Worm (Caenorhabditis elegans): Measurements from ENCODE around the gene glc-4.
A peak's percentile ranks its signal among the peaks of the same experiment; 100 is the strongest.

Gene glc-4

ce11 chrII:7210187-7210586, 35.4 kb upstream of the glc-4 start, which contains the start of gene E04F6.15:
Gene E04F6.15, minus strand, starts transcription at chrII:7210287.
- TF ChIP-seq efl-1 (GFP tag; optimal IDR thresholded peaks at IDR 0.05) (no peak), ceh-40 (GFP tag; IDR thresholded peaks at IDR 0.05) (no peak), sptf-2 (GFP tag; optimal IDR thresholded peaks at IDR 0.05) (no peak), ceh-100 (GFP tag; IDR thresholded peaks at IDR 0.05) (no peak), attf-3 (GFP tag; conservative IDR thresholded peaks at IDR 0.05) (no peak), lag-1 (GFP tag; IDR thresholded peaks at IDR 0.05) (no peak), nfya-2 (GFP tag; IDR thresholded peaks at IDR 0.05) (no peak), K11D2.4 (GFP tag; IDR thresholded peaks at IDR 0.05) (no peak), tbx-9 (tag; optimal IDR thresholded peaks at IDR 0.05; ENCODE audit: borderline replicate concordance) (no peak), ccch-3 (GFP tag; optimal IDR thresholded peaks at IDR 0.05) (no peak), snpc-4 (GFP tag; optimal IDR thresholded peaks at IDR 0.05) (no peak), snpc-4 (tag; optimal IDR thresholded peaks at IDR 0.05) (no peak), lsl-1 (GFP tag; optimal IDR thresholded peaks at IDR 0.05) (no peak), Y79H2A.3 (GFP tag; conservative IDR thresholded peaks at IDR 0.05) (no peak), F37B4.10 (GFP tag; IDR thresholded peaks at IDR 0.05) (no peak), T26A5.8 (tag; optimal IDR thresholded peaks at IDR 0.05) (no peak), mel-28 (tag; optimal IDR thresholded peaks at IDR 0.05; ENCODE audit: borderline replicate concordance) (no peak), egl-18 (GFP tag; IDR thresholded peaks at IDR 0.05) (no peak), ceh-58 (GFP tag; IDR thresholded peaks at IDR 0.05) (no peak)

DNA sequence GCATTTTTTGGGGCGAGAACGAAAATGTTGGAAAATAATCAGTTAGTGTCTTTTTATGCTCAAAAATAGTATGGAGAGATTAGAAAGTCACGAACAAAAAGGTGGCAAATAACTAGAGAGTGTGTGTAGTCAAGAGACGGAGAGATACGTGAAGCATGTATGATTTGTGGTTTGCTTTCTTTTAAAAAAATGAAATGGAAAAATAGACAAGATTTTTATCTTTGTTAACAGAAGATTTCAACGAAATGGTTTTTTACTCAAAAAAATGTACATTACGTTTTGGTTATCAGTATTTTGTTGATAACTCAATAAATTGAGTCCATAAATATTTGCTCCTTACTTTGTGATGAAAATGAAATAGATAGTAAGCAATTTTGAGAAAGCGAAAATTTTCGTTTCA, 33.4 kb upstream of the glc-4 start, which contains the start of gene dhs-7:
Gene dhs-7 (minus strand): TSS at position 277 of the 400 bp plus-strand sequence.
- TF ChIP-seq ztf-25 (GFP tag; IDR thresholded peaks at IDR 0.05) = no peak
- peak; percentile 25 for TF ChIP-seq nhr-80 (tag; optimal IDR thresholded peaks at IDR 0.05)
- no peak for TF ChIP-seq dox-1 (GFP tag; IDR thresholded peaks at IDR 0.05)
- TF ChIP-seq tbp1 (GFP tag; optimal IDR thresholded peaks at IDR 0.05) = no peak

DNA sequence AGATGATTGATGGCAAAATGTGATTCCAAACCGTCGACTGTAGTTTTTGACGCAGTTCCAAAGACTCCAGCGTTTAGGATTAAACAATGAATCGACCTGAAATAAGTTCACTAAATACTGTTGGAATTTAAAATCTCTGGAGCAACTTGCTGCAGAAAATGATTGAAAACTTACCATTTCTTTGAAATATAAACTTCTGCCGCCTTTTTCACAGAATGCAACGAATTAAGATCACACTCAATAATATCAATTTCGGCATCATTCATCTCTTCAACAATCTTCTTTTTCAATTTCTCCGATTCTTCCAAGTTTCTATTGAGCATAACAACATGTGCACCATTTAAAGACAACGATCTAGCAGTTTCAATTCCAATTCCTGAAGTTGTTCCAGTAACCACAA, 32.9 kb upstream of the glc-4 start:
- no peak for TF ChIP-seq B0035.1 (tag; optimal IDR thresholded peaks at IDR 0.05)
- no peak for TF ChIP-seq aptf-2 (GFP tag; conservative IDR thresholded peaks at IDR 0.05)
- no peak for TF ChIP-seq ceh-27 (GFP tag; optimal IDR thresholded peaks at IDR 0.05)
- TF ChIP-seq F37B4.10 (GFP tag; IDR thresholded peaks at IDR 0.05) = no peak
- TF ChIP-seq somi-1 (GFP tag; optimal IDR thresholded peaks at IDR 0.05) = no peak
- TF ChIP-seq egl-44 (GFP tag; IDR thresholded peaks at IDR 0.05) = no peak
- no peak for TF ChIP-seq nhr-80 (tag; optimal IDR thresholded peaks at IDR 0.05)
- TF ChIP-seq snpc-1.1 (tag; optimal IDR thresholded peaks at IDR 0.05; ENCODE audit: insufficient read depth) = no peak
- TF ChIP-seq aptf-3 (GFP tag; IDR thresholded peaks at IDR 0.05) = no peak
- TF ChIP-seq F55B11.4 (tag; optimal IDR thresholded peaks at IDR 0.05; ENCODE audit: borderline replicate concordance, insufficient read depth) = no peak

- TF ChIP-seq mcd-1 (GFP tag; IDR thresholded peaks at IDR 0.05) (no peak), K12H6.12 (tag; optimal IDR thresholded peaks at IDR 0.05) (no peak), Y67H2A.10 (GFP tag; conservative IDR thresholded peaks at IDR 0.05) (no peak), attf-3 (GFP tag; conservative IDR thresholded peaks at IDR 0.05) (no peak), rpc-1 (optimal IDR thresholded peaks at IDR 0.05) (no peak), rpc-1 (tag; optimal IDR thresholded peaks at IDR 0.05) (no peak), F33H1.4 (GFP tag; IDR thresholded peaks at IDR 0.05) (no peak), C06A6.2 (GFP tag; conservative IDR thresholded peaks at IDR 0.05) (no peak), mes-4 (tag; optimal IDR thresholded peaks at IDR 0.05) (no peak), rcor-1 (GFP tag; IDR thresholded peaks at IDR 0.05) (no peak), ama-1 (optimal IDR thresholded peaks at IDR 0.05) (no peak), ama-1 (GFP tag; optimal IDR thresholded peaks at IDR 0.05) (no peak)
Observed at ce11 chrII:7205388-7205787, 30.6 kb upstream of the glc-4 start, which contains the start of gene srd-59. Gene srd-59, plus strand, starts transcription at chrII:7205688.

All from whole organism, young adult.